Worm (Caenorhabditis elegans) whole organism, L4/young adult: ENCODE data around the gene acc-1.

ENCODE experiments used
- W03F9.2 ChIP-seq: fragments of 150-350 bp; optimal IDR thresholded peaks from 2 replicates; lab custom pipeline; 2014; ENCODE audit warnings: missing biosample characterization, missing genetic modification characterization
- dao-5 ChIP-seq: sonication (generic microtip); optimal IDR thresholded peaks from 2 replicates; lab custom pipeline; 2016; ENCODE audit warnings: missing genotype, missing genetic modification characterization, moderate library complexity, missing compliant biosample characterization

DNA sequence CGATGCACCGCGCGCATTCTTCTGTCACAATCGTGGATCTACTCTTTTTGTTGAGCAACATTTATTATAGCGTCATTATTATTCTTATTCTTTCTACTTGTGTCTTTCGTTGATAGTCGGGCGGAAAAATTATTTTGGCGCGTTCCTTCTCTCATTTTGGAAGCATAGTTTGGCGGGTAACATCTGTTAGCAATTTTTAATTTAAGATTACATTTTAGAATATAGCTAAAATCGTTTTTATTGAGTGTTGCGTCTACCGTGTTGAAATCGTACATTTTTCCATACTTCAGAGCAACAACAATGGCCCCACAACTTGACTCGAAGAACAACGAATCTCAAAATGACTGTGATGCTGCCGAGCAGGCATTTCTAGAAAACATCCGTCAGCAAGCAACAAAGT lies 32.8 kb downstream of the acc-1 start, which contains the start of gene sdz-36:
- TF ChIP-seq dao-5 (no peak), W03F9.2 (tag; lab: Kevin White, UChicago) (no peak)
